Fruit fly (Drosophila melanogaster): ENCODE results near the gene CG33169.

The CG33169 gene

dm6 chr3L:22894689-22895283 is 31.1 kb downstream of the CG33169 start:
- TF ChIP-seq tup (GFP tag; optimal IDR thresholded peaks at IDR 0.05), result no peak
- no peak for TF ChIP-seq ranshi (GFP tag; IDR thresholded peaks at IDR 0.05)
- TF ChIP-seq Med (GFP tag), result peak; percentile 60
- TF ChIP-seq D19A (tag; optimal IDR thresholded peaks at IDR 0.05), result no peak
- TF ChIP-seq crol (GFP tag; IDR thresholded peaks at IDR 0.05), result peak; percentile 90
- peak; percentile 11 for TF ChIP-seq Hmr (GFP tag; optimal IDR thresholded peaks at IDR 0.05)
- no peak for TF ChIP-seq Hr78 (GFP tag; optimal IDR thresholded peaks at IDR 0.05)
- TF ChIP-seq Abd-B (GFP tag; optimal IDR thresholded peaks at IDR 0.05), result peak; percentile 37
- TF ChIP-seq pfk (GFP tag; optimal IDR thresholded peaks at IDR 0.05), result peak; percentile 46
- no peak for TF ChIP-seq B-H2 (GFP tag; optimal IDR thresholded peaks at IDR 0.05)
- peak in 1 of 3 experiments; percentile 53 for TF ChIP-seq lola (GFP tag; optimal IDR thresholded peaks at IDR 0.05)
- TF ChIP-seq CTCF (GFP tag; optimal IDR thresholded peaks at IDR 0.05), result peak; percentile 46
- TF ChIP-seq dm (GFP tag; optimal IDR thresholded peaks at IDR 0.05), result no peak
- TF ChIP-seq CG17829 (tag; optimal IDR thresholded peaks at IDR 0.05), result no peak
- no peak for TF ChIP-seq YL-1 (GFP tag; optimal IDR thresholded peaks at IDR 0.05)
- TF ChIP-seq CG17612 (GFP tag; IDR thresholded peaks at IDR 0.05), result no peak
- TF ChIP-seq pan (optimal IDR thresholded peaks at IDR 0.05), result no peak
- no peak for TF ChIP-seq pan (GFP tag; optimal IDR thresholded peaks at IDR 0.05 in 1 of 2, IDR thresholded peaks at IDR 0.05 in 1 of 2)
- TF ChIP-seq CG9215 (GFP tag; IDR thresholded peaks at IDR 0.05), result no peak
- TF ChIP-seq onecut (GFP tag; IDR thresholded peaks at IDR 0.05), result 0 out of 2 replicates have a peak, but pooled peaks have one; percentile 21
- TF ChIP-seq Lhr (GFP tag; optimal IDR thresholded peaks at IDR 0.05), result peak; percentile 35
- TF ChIP-seq ase (GFP tag; IDR thresholded peaks at IDR 0.05), result no peak
- TF ChIP-seq chinmo (GFP tag; IDR thresholded peaks at IDR 0.05; ENCODE audit: partially characterized antibody), result 0 out of 4 replicates have a peak, but pooled peaks have one; percentile 41
- TF ChIP-seq hkb (optimal IDR thresholded peaks at IDR 0.05), result peak; percentile 13
- no peak for TF ChIP-seq hkb (GFP tag; IDR thresholded peaks at IDR 0.05)
- TF ChIP-seq nerfin-1 (tag; optimal IDR thresholded peaks at IDR 0.05), result no peak
- TF ChIP-seq CG8478 (optimal IDR thresholded peaks at IDR 0.05), result peak; percentile 90
- peak; percentile 25 for TF ChIP-seq sens (GFP tag)
- no peak for TF ChIP-seq Jarid2 (GFP tag; optimal IDR thresholded peaks at IDR 0.05)
- no peak for TF ChIP-seq Atf6 (GFP tag; IDR thresholded peaks at IDR 0.05)
- no peak for TF ChIP-seq CG10959 (GFP tag; IDR thresholded peaks at IDR 0.05)
- no peak for TF ChIP-seq chn (GFP tag; optimal IDR thresholded peaks at IDR 0.05)
- no peak for TF ChIP-seq CG18764 (GFP tag; optimal IDR thresholded peaks at IDR 0.05)
- peak; percentile 21; the same call in 1 of the 3 replicates for TF ChIP-seq CG17361 (GFP tag; IDR thresholded peaks at IDR 0.05)
- no peak for TF ChIP-seq gce (GFP tag; IDR thresholded peaks at IDR 0.05)
- no peak for TF ChIP-seq grn (GFP tag; optimal IDR thresholded peaks at IDR 0.05)
- no peak for TF ChIP-seq CG9797 (GFP tag; optimal IDR thresholded peaks at IDR 0.05)
- TF ChIP-seq fd102C (GFP tag; optimal IDR thresholded peaks at IDR 0.05), result no peak
- no peak for TF ChIP-seq CG17328 (GFP tag; IDR thresholded peaks at IDR 0.05)
- no peak for TF ChIP-seq CG7271 (tag; optimal IDR thresholded peaks at IDR 0.05)
- no peak for TF ChIP-seq ash1 (GFP tag; optimal IDR thresholded peaks at IDR 0.05)
- no peak for TF ChIP-seq crp (GFP tag; optimal IDR thresholded peaks at IDR 0.05)
- TF ChIP-seq inv (GFP tag; IDR thresholded peaks at IDR 0.05; ENCODE audit: partially characterized antibody), result no peak
- TF ChIP-seq CG14667 (GFP tag; IDR thresholded peaks at IDR 0.05), result no peak
